Worm (Caenorhabditis elegans): ENCODE results near the gene sma-10.

The sma-10 gene

DNA sequence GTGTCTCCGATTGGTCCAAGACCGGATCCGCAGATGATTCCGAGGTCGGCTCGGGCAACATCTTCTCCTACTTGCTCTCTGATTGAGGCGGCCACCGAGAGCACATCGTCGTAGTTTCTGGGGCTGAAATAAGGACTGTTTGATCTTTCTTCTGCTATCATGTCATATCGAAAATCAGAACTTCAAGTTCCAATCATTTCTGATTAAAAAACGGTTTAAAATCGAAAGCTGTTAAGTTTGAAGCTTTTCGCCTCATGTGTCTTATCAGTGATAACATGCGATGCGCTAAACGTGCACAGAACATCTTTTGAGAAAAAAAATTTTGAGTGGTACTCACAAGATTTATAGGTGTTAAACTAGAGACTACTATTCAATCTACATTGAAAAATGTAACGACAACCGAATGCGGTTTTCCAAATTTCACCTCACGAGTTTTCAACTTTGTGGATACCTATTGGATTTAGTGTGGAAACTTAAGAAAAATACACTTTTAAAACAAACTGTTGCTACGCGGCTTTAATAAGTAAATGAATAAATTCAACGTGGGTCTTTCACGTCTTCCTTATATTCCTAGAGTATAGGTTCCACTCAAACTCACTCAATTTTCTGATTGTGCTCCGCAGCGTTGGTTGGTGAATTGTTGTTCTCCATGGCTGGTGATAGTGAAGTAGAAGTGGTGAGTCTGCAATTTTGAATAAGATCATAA is 19.9 kb downstream of the sma-10 start:
- TF ChIP-seq ceh-28 (tag; optimal IDR thresholded peaks at IDR 0.05) (no peak), elt-2 (tag; optimal IDR thresholded peaks at IDR 0.05) (peak; percentile 54), unc-62 (GFP tag; optimal IDR thresholded peaks at IDR 0.05) (no peak), fkh-2 (tag; optimal IDR thresholded peaks at IDR 0.05) (no peak), egl-27 (tag; optimal IDR thresholded peaks at IDR 0.05) (no peak), lin-15B (tag; optimal IDR thresholded peaks at IDR 0.05) (no peak), elt-3 (tag; optimal IDR thresholded peaks at IDR 0.05) (no peak), ztf-11 (tag; optimal IDR thresholded peaks at IDR 0.05) (no peak), egl-5 (tag; optimal IDR thresholded peaks at IDR 0.05) (no peak), hmg-11 (tag; optimal IDR thresholded peaks at IDR 0.05) (no peak), pha-4 (tag; optimal IDR thresholded peaks at IDR 0.05) (no peak), nhr-12 (tag; optimal IDR thresholded peaks at IDR 0.05) (no peak), pqm-1 (tag; optimal IDR thresholded peaks at IDR 0.05) (peak; percentile 8)

DNA sequence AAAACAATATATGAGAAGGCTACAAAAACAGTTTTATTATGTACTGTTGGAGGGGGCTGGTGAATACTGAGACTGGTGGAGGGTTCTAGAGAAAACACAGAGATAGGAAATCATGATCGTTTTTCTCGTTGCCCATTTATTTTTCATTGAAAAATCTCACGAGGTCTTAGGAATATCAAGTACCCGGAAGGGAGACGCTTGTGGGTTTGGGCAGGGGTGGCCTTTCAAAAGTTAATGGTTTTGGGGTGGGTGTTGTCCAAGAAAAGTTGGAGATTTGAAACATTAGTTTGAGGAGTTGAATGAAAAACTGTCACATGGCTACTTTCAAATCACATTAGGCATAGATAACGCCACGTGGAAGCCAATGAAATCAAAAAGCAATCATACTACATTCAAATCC is 20.5 kb downstream of the sma-10 start:
- TF ChIP-seq mdl-1 (tag; optimal IDR thresholded peaks at IDR 0.05) (no peak), unc-39 (tag; optimal IDR thresholded peaks at IDR 0.05) (no peak), nhr-43 (tag; optimal IDR thresholded peaks at IDR 0.05; ENCODE audit: poor library complexity, severe bottlenecking) (peak; percentile 8), lin-15B (tag; optimal IDR thresholded peaks at IDR 0.05) (no peak), fkh-2 (tag; optimal IDR thresholded peaks at IDR 0.05) (no peak), R02D3.7 (tag; optimal IDR thresholded peaks at IDR 0.05) (no peak), tbx-2 (tag; optimal IDR thresholded peaks at IDR 0.05) (no peak), aly-2 (tag; optimal IDR thresholded peaks at IDR 0.05) (no peak), pha-4 (tag; optimal IDR thresholded peaks at IDR 0.05) (peak; percentile 15), hmg-11 (tag; optimal IDR thresholded peaks at IDR 0.05) (no peak), ceh-28 (tag; optimal IDR thresholded peaks at IDR 0.05) (no peak), nhr-12 (tag; optimal IDR thresholded peaks at IDR 0.05) (no peak), pqm-1 (tag; optimal IDR thresholded peaks at IDR 0.05) (no peak), elt-1 (tag; optimal IDR thresholded peaks at IDR 0.05) (no peak), jun-1 (tag; optimal IDR thresholded peaks at IDR 0.05) (peak; percentile 38), elt-3 (tag; optimal IDR thresholded peaks at IDR 0.05) (no peak), ama-1 (optimal IDR thresholded peaks at IDR 0.05) (peak; percentile 27), sea-2 (GFP tag; optimal IDR thresholded peaks at IDR 0.05) (no peak), nfya-1 (tag; optimal IDR thresholded peaks at IDR 0.05; ENCODE audit: insufficient read depth) (peak; percentile 13), snpc-4 (tag; optimal IDR thresholded peaks at IDR 0.05) (no peak), fkh-10 (GFP tag; optimal IDR thresholded peaks at IDR 0.05) (no peak), nhr-11 (tag; optimal IDR thresholded peaks at IDR 0.05) (no peak), nhr-77 (tag; optimal IDR thresholded peaks at IDR 0.05) (no peak), ceh-82 (tag; optimal IDR thresholded peaks at IDR 0.05) (no peak)

DNA sequence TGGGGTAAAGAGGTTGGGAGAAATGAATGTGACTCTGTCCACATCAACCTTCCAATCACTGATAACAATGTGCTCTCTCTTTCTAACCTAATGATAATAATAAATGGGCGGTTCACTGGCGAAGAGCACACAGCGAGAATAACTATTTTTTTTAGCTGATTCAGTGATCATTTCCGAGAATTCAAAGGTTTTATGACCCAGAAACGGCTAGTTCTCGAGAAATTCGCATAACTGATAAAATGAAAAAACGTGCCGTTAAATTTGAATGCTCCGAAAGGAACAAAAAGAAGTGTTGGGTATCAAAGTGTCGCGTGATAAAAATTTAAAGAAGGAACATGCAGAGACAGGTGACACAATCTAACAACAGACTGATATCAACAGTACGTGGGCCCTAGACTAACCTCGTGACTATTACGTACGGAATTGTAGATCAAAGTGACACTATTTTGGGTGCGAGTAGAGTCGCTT is 21.5 kb downstream of the sma-10 start:
- TF ChIP-seq elt-3 (tag; optimal IDR thresholded peaks at IDR 0.05): no peak
- TF ChIP-seq nhr-43 (tag; optimal IDR thresholded peaks at IDR 0.05; ENCODE audit: poor library complexity, severe bottlenecking): no peak
- TF ChIP-seq ama-1 (optimal IDR thresholded peaks at IDR 0.05): no peak
- TF ChIP-seq fkh-10 (GFP tag; optimal IDR thresholded peaks at IDR 0.05): no peak
- no peak for TF ChIP-seq ZK546.5 (tag; optimal IDR thresholded peaks at IDR 0.05)
- TF ChIP-seq pqm-1 (tag; optimal IDR thresholded peaks at IDR 0.05): peak; percentile 79
- no peak for TF ChIP-seq nhr-25 (tag; optimal IDR thresholded peaks at IDR 0.05)
- TF ChIP-seq mml-1 (tag; optimal IDR thresholded peaks at IDR 0.05): no peak
- no peak for TF ChIP-seq snpc-4 (tag; optimal IDR thresholded peaks at IDR 0.05)
- no peak for TF ChIP-seq eor-1 (tag; optimal IDR thresholded peaks at IDR 0.05)
- TF ChIP-seq unc-39 (tag; optimal IDR thresholded peaks at IDR 0.05): no peak
- no peak for TF ChIP-seq nhr-67 (tag; optimal IDR thresholded peaks at IDR 0.05)
- no peak for TF ChIP-seq fos-1 (tag; optimal IDR thresholded peaks at IDR 0.05)
- TF ChIP-seq tbx-2 (tag; optimal IDR thresholded peaks at IDR 0.05): no peak
- no peak for TF ChIP-seq unc-62 (GFP tag; optimal IDR thresholded peaks at IDR 0.05)
- no peak for TF ChIP-seq mdl-1 (tag; optimal IDR thresholded peaks at IDR 0.05)
- no peak for TF ChIP-seq nhr-23 (tag; optimal IDR thresholded peaks at IDR 0.05)
- no peak for TF ChIP-seq nhr-28 (tag; optimal IDR thresholded peaks at IDR 0.05)
- no peak for TF ChIP-seq ztf-4 (tag; optimal IDR thresholded peaks at IDR 0.05)
- TF ChIP-seq ceh-9 (tag; optimal IDR thresholded peaks at IDR 0.05): no peak
- no peak for TF ChIP-seq nhr-76 (tag; optimal IDR thresholded peaks at IDR 0.05)
- TF ChIP-seq ceh-16 (tag; optimal IDR thresholded peaks at IDR 0.05): no peak
- no peak for TF ChIP-seq egl-5 (tag; optimal IDR thresholded peaks at IDR 0.05)
- TF ChIP-seq lsy-12 (tag; optimal IDR thresholded peaks at IDR 0.05): no peak
- peak; percentile 70 for TF ChIP-seq jun-1 (tag; optimal IDR thresholded peaks at IDR 0.05)
- no peak for TF ChIP-seq zag-1 (tag; optimal IDR thresholded peaks at IDR 0.05)
- peak; percentile 96 for TF ChIP-seq elt-2 (tag; optimal IDR thresholded peaks at IDR 0.05)
- TF ChIP-seq egl-27 (tag; optimal IDR thresholded peaks at IDR 0.05): no peak
- peak; percentile 40 for TF ChIP-seq skn-1 (tag; optimal IDR thresholded peaks at IDR 0.05)
- no peak for TF ChIP-seq nhr-12 (tag; optimal IDR thresholded peaks at IDR 0.05)
- no peak for TF ChIP-seq nhr-237 (tag; optimal IDR thresholded peaks at IDR 0.05)
- TF ChIP-seq aly-2 (tag; optimal IDR thresholded peaks at IDR 0.05): no peak
- peak; percentile 59 for TF ChIP-seq pha-4 (tag; optimal IDR thresholded peaks at IDR 0.05)
